Worm (Caenorhabditis elegans) whole organism, L3 larva: ENCODE results near the gene plpp-1.1.

Experiments used
- ama-1 ChIP-seq: fragments of 150-350 bp; optimal IDR thresholded peaks from 2 replicates; lab custom pipeline; 2018
- ceh-16 ChIP-seq: sonication (generic microtip); optimal IDR thresholded peaks from 2 replicates; lab custom pipeline; 2017; ENCODE audit warnings: missing biosample characterization, missing genetic modification characterization
- elt-3 ChIP-seq, 3 experiments: fragments of 150-350 bp in 1 of 3; sonication (generic microtip) in 2 of 3; optimal IDR thresholded peaks; 2 replicates in 2 of 3; 4 replicates in 1 of 3; lab custom pipeline; 2014 to 2017; ENCODE audit warnings: missing biosample characterization in 3 of 3, missing genetic modification characterization in 3 of 3
- fkh-10 ChIP-seq: sonication (generic microtip); optimal IDR thresholded peaks from 2 replicates; lab custom pipeline; 2017; ENCODE audit warnings: missing biosample characterization, missing genetic modification reagents, missing genetic modification characterization
- mdl-1 ChIP-seq: fragments of 150-350 bp; optimal IDR thresholded peaks from 2 replicates; lab custom pipeline; 2014; ENCODE audit warnings: missing biosample characterization, missing genetic modification characterization
- nfya-1 ChIP-seq: sonication (generic microtip); optimal IDR thresholded peaks from 2 replicates; lab custom pipeline; 2017; ENCODE audit warnings: missing genetic modification characterization, mild to moderate bottlenecking, missing compliant biosample characterization, antibody characterized with exemption, moderate library complexity; ENCODE audit not compliant: insufficient read depth
- pha-4 ChIP-seq: fragments of 150-350 bp; optimal IDR thresholded peaks from 2 replicates; lab custom pipeline; 2014; ENCODE audit warnings: missing biosample characterization, missing genetic modification reagents, missing genetic modification characterization
- pqm-1 ChIP-seq: fragments of 150-350 bp; optimal IDR thresholded peaks from 2 replicates; lab custom pipeline; 2017; ENCODE audit warnings: missing biosample characterization, missing genetic modification characterization, inconsistent platforms
- unc-39 ChIP-seq: sonication (generic microtip); optimal IDR thresholded peaks from 4 replicates; lab custom pipeline; 2017; ENCODE audit warnings: missing biosample characterization, missing genetic modification characterization
- zag-1 ChIP-seq: fragments of 150-350 bp; optimal IDR thresholded peaks from 2 replicates; lab custom pipeline; 2014; ENCODE audit warnings: missing biosample characterization, missing genetic modification characterization

- TF ChIP-seq mdl-1 (tag; lab: Kevin White, UChicago) (no peak), ceh-16 (tag; lab: Kevin White, UChicago) (no peak), pqm-1 (tag; lab: Kevin White, UChicago) (no peak), ama-1 (lab: Kevin White, UChicago) (no peak), zag-1 (tag; lab: Kevin White, UChicago) (no peak), nfya-1 (tag; lab: Kevin White, UChicago) (no peak), elt-3 (tag; optimal IDR thresholded peaks at IDR 0.05; lab: Kevin White, UChicago) (no peak), pha-4 (tag; lab: Kevin White, UChicago) (no peak), unc-39 (tag; lab: Kevin White, UChicago) (no peak), fkh-10 (GFP tag; lab: Kevin White, UChicago) (no peak)
Observed at ce11 chrII:3893911-3894310, 33.9 kb downstream of the plpp-1.1 start.
